Fruit fly (Drosophila melanogaster) whole organism, pupa: ENCODE results near the gene CG31176.

ENCODE experiments used
- CG10348 ChIP-seq: fragments of 200-800 bp; sonication (Bioruptor generic); IDR thresholded peaks from 2 replicates; pipeline ENCODE4 v1.3.6; 2022; ENCODE audit warnings: missing biosample characterization, missing genetic modification characterization
- CG12605 ChIP-seq: fragments of 200-800 bp; sonication (Bioruptor generic); IDR thresholded peaks from 2 replicates; pipeline ENCODE4 v1.3.6; 2022; ENCODE audit warnings: missing biosample characterization, missing genetic modification characterization
- CG14655 ChIP-seq: fragments of 200-800 bp; sonication (Bioruptor generic); optimal IDR thresholded peaks from 3 replicates; lab custom pipeline; 2017; ENCODE audit warnings: mild to moderate bottlenecking, missing biosample characterization, missing genetic modification reagents, missing genetic modification characterization
- CG15710 ChIP-seq: fragments of 200-800 bp; sonication (Bioruptor generic); optimal IDR thresholded peaks from 2 replicates; lab custom pipeline; 2018; ENCODE audit warnings: missing biosample characterization, mild to moderate bottlenecking, missing genetic modification characterization, moderate library complexity
- CG34367 ChIP-seq: fragments of 200-800 bp; sonication (Bioruptor generic); optimal IDR thresholded peaks from 2 replicates; lab custom pipeline; 2018; ENCODE audit warnings: missing biosample characterization, mild to moderate bottlenecking, missing genetic modification characterization
- CG4496 ChIP-seq: fragments of 200-800 bp; sonication (Bioruptor generic); IDR thresholded peaks from 3 replicates; pipeline ENCODE4 v1.3.6; 2022; ENCODE audit warnings: missing biosample characterization, missing genetic modification characterization
- CG8159 ChIP-seq: fragments of 200-800 bp; sonication (Bioruptor generic); optimal IDR thresholded peaks from 3 replicates; lab custom pipeline; 2018; ENCODE audit warnings: missing biosample characterization, mild to moderate bottlenecking, missing genetic modification characterization, moderate library complexity
- CG9948 ChIP-seq: fragments of 200-800 bp; sonication (Bioruptor generic); optimal IDR thresholded peaks from 2 replicates; lab custom pipeline; 2018; ENCODE audit warnings: missing biosample characterization, mild to moderate bottlenecking, missing genetic modification characterization, moderate library complexity
- D1 ChIP-seq: fragments of 200-800 bp; sonication (Bioruptor generic); optimal IDR thresholded peaks from 2 replicates; lab custom pipeline; 2018; ENCODE audit warnings: missing biosample characterization, mild to moderate bottlenecking, missing genetic modification characterization, moderate library complexity
- EcR ChIP-seq: fragments of 200-800 bp; sonication (Bioruptor generic); optimal IDR thresholded peaks from 3 replicates; lab custom pipeline; 2019; ENCODE audit warnings: missing biosample characterization, missing genetic modification characterization, mild to moderate bottlenecking, moderate library complexity, missing genetic modification reagents
- Pif1A ChIP-seq: fragments of 200-800 bp; sonication (Bioruptor generic); optimal IDR thresholded peaks from 3 replicates; lab custom pipeline; 2016; ENCODE audit warnings: missing biosample characterization, missing genetic modification characterization
- Snoo ChIP-seq: fragments of 200-800 bp; sonication (Bioruptor generic); optimal IDR thresholded peaks from 3 replicates; lab custom pipeline; 2017; ENCODE audit warnings: missing biosample characterization, mild to moderate bottlenecking, missing genetic modification characterization, inconsistent platforms
- fd96Ca ChIP-seq: fragments of 200-800 bp; sonication (Bioruptor generic); IDR thresholded peaks from 3 replicates; pipeline ENCODE4 v1.3.6; 2022; ENCODE audit warnings: missing biosample characterization, missing genetic modification characterization
- rn ChIP-seq: fragments of 200-800 bp; sonication (Bioruptor generic); IDR thresholded peaks from 2 replicates; pipeline ENCODE4 v1.3.6; 2022; ENCODE audit warnings: missing biosample characterization, missing genetic modification characterization

dm6 chr3R:21693110-21693672 lies 26.3 kb downstream of the CG31176 start:
- no peak for TF ChIP-seq CG4496 (GFP tag; lab: Robert Waterston, UW)
- no peak for TF ChIP-seq CG34367
- no peak for TF ChIP-seq CG14655
- TF ChIP-seq Snoo (tag; lab: Kevin White, UChicago) = no peak
- TF ChIP-seq CG8159 (tag; lab: Kevin White, UChicago) = no peak
- no peak for TF ChIP-seq fd96Ca (GFP tag; lab: Robert Waterston, UW)
- TF ChIP-seq Pif1A (GFP tag; lab: Kevin White, UChicago) = no peak
- peak; percentile 54 for TF ChIP-seq EcR (GFP tag; lab: Kevin White, UChicago)
- no peak for TF ChIP-seq CG10348 (GFP tag; lab: Robert Waterston, UW)
- no peak for TF ChIP-seq CG9948 (tag; lab: Kevin White, UChicago)
- no peak for TF ChIP-seq CG15710 (tag; lab: Kevin White, UChicago)
- no peak for TF ChIP-seq CG12605 (GFP tag; lab: Robert Waterston, UW)
- TF ChIP-seq D1 = no peak
- no peak for TF ChIP-seq rn (GFP tag; lab: Robert Waterston, UW)
